Worm (Caenorhabditis elegans): ENCODE data around the gene C27A2.8.
"Not testable (repeated sequence)": the region's sequence is repeated elsewhere in the genome, so short reads cannot be mapped to it uniquely, and the experiment has no call there.

The C27A2.8 gene

DNA sequence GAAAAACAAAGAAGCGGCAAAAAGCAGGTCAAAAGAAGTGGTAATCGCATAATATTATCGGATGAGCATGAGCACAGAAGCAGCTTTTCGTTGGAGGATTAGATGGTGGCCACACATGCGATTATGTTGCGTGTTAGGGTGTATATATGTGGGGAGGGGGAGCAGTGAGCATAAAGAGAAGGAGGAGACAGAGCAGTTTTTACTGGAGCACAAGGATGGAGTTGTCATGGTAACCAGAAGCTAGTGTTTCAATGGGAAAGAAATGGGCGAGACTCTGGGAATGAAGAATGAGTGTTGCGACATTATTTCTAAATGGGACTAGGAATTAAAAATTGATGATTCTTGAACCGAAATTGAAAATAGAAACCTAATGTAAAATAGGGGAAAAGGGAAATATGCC, at the start of gene C27A2.8:
Gene C27A2.8, minus strand, starts transcription at position 117 of the 400 bp plus-strand sequence.
- TF ChIP-seq flt-1 (GFP tag; IDR thresholded peaks at IDR 0.05) (no peak), ztf-23 (GFP tag; IDR thresholded peaks at IDR 0.05) (no peak), klf-2 (GFP tag; conservative IDR thresholded peaks at IDR 0.05) (no peak), cog-1 (tag; optimal IDR thresholded peaks at IDR 0.05) (no peak), T22C8.4 (GFP tag; IDR thresholded peaks at IDR 0.05) (no peak), ref-1 (GFP tag; conservative IDR thresholded peaks at IDR 0.05) (no peak), med-1 (GFP tag; optimal IDR thresholded peaks at IDR 0.05; ENCODE audit: insufficient read depth) (no peak), ztf-29 (GFP tag; IDR thresholded peaks at IDR 0.05) (no peak), tab-1 (GFP tag; IDR thresholded peaks at IDR 0.05) (no peak)

- no peak for TF ChIP-seq flt-1 (GFP tag; IDR thresholded peaks at IDR 0.05)
Observed at ce11 chrII:5115733-5116132, 47.9 kb upstream of the C27A2.8 start, which contains the start of gene srsy-1. Gene srsy-1 (plus strand): TSS chrII:5116033.

DNA sequence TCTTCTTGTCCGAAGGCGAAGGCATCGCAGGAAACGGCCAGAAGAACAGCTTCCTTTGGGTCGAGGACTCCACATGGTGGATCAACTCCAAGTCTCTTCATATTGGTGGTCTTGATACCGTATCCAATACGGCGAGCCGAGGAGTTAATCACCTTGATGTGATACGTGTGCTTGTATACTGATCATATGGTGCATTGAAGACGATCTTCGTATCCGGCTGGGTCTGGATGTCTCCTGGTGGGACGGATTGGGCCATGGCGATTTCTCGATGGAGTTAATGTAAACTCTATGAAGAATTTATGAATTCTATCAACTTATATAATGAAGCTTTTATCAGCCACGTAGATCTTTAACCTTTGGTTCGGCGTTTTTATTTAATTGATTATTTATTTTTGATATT, 47.4 kb upstream of the C27A2.8 start, which contains the start of gene msp-74:
Gene msp-74, minus strand, starts transcription at position 101 of the 400 bp plus-strand sequence.
- TF ChIP-seq ztf-23 (GFP tag; IDR thresholded peaks at IDR 0.05); med-1 (GFP tag; optimal IDR thresholded peaks at IDR 0.05; ENCODE audit: insufficient read depth); ztf-29 (GFP tag; IDR thresholded peaks at IDR 0.05): not testable (repeated sequence)

ce11 chrII:5112082-5112481, 44.2 kb upstream of the C27A2.8 start, which contains the start of gene F09C12.8:
Gene F09C12.8 (plus strand): TSS chrII:5112382.
- TF ChIP-seq klf-2 (GFP tag; conservative IDR thresholded peaks at IDR 0.05) (no peak), ref-1 (GFP tag; conservative IDR thresholded peaks at IDR 0.05) (no peak), cog-1 (tag; optimal IDR thresholded peaks at IDR 0.05) (no peak), T22C8.4 (GFP tag; IDR thresholded peaks at IDR 0.05) (no peak), tab-1 (GFP tag; IDR thresholded peaks at IDR 0.05) (no peak), med-1 (GFP tag; optimal IDR thresholded peaks at IDR 0.05; ENCODE audit: insufficient read depth) (no peak), ztf-29 (GFP tag; IDR thresholded peaks at IDR 0.05) (no peak), ztf-23 (GFP tag; IDR thresholded peaks at IDR 0.05) (no peak), flt-1 (GFP tag; IDR thresholded peaks at IDR 0.05) (no peak)

- TF ChIP-seq tab-1 (GFP tag; IDR thresholded peaks at IDR 0.05) (no peak), ref-1 (GFP tag; conservative IDR thresholded peaks at IDR 0.05) (no peak)
Observed at ce11 chrII:5109693-5110092, 41.9 kb upstream of the C27A2.8 start, which contains the start of gene F09C12.2. Gene F09C12.2 (plus strand): TSS chrII:5110012.

- TF ChIP-seq klf-2 (GFP tag; conservative IDR thresholded peaks at IDR 0.05) (peak; percentile 95), tab-1 (GFP tag; IDR thresholded peaks at IDR 0.05) (peak; percentile 98), T22C8.4 (GFP tag; IDR thresholded peaks at IDR 0.05) (peak; percentile 94), med-1 (GFP tag; optimal IDR thresholded peaks at IDR 0.05; ENCODE audit: insufficient read depth) (peak; percentile 90), flt-1 (GFP tag; IDR thresholded peaks at IDR 0.05) (peak; percentile 99), ztf-29 (GFP tag; IDR thresholded peaks at IDR 0.05) (peak; percentile 98), cog-1 (tag; optimal IDR thresholded peaks at IDR 0.05) (peak; percentile 91), ztf-23 (GFP tag; IDR thresholded peaks at IDR 0.05) (peak; percentile 96), ref-1 (GFP tag; conservative IDR thresholded peaks at IDR 0.05) (peak; percentile 97)
Observed at ce11 chrII:5105020-5105419, 37.2 kb upstream of the C27A2.8 start.

- no peak for TF ChIP-seq ztf-29 (GFP tag; IDR thresholded peaks at IDR 0.05)
Observed at ce11 chrII:5103784-5104457, 36.1 kb upstream of the C27A2.8 start, which contains the start of the genes C04G6.11 and mpk-2. Gene C04G6.11 (minus strand): TSS chrII:5103834. Gene mpk-2 (plus strand): TSS chrII:5104118.

ce11 chrII:5103189-5103588, 35.3 kb upstream of the C27A2.8 start:
- no peak for TF ChIP-seq ztf-23 (GFP tag; IDR thresholded peaks at IDR 0.05)
- TF ChIP-seq med-1 (GFP tag; optimal IDR thresholded peaks at IDR 0.05; ENCODE audit: insufficient read depth) = no peak
- TF ChIP-seq T22C8.4 (GFP tag; IDR thresholded peaks at IDR 0.05) = no peak
- TF ChIP-seq ztf-29 (GFP tag; IDR thresholded peaks at IDR 0.05) = no peak
- no peak for TF ChIP-seq tab-1 (GFP tag; IDR thresholded peaks at IDR 0.05)
- TF ChIP-seq cog-1 (tag; optimal IDR thresholded peaks at IDR 0.05) = no peak
- TF ChIP-seq flt-1 (GFP tag; IDR thresholded peaks at IDR 0.05) = no peak
- no peak for TF ChIP-seq klf-2 (GFP tag; conservative IDR thresholded peaks at IDR 0.05)
- TF ChIP-seq ref-1 (GFP tag; conservative IDR thresholded peaks at IDR 0.05) = no peak

DNA sequence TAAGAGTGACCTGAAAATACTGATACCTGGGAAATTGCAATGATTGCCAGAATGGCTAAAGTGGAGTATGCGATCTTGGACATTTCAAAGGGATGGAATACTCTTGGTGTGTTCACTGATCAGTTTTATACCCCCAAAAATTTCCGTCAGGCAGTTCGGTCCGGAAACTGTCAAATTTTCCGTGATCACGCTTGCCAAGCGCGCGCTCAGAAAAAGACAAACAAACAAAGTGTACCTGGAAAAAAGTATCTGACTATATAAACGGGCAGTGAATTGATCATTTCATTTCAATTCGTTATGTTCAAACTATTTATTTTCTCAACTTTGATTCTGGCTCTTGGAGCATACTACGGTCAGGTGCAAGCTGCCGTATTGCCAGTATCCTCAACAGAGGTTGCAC, 33.9 kb upstream of the C27A2.8 start, which contains the start of the genes idpb-3 and idpb-1:
Gene idpb-3, minus strand, starts transcription at position 101 of the 400 bp plus-strand sequence.
Gene idpb-1, plus strand, starts transcription at position 284 of the 400 bp plus-strand sequence.
- no peak for TF ChIP-seq ztf-29 (GFP tag; IDR thresholded peaks at IDR 0.05)
- no peak for TF ChIP-seq ref-1 (GFP tag; conservative IDR thresholded peaks at IDR 0.05)
- no peak for TF ChIP-seq klf-2 (GFP tag; conservative IDR thresholded peaks at IDR 0.05)
- no peak for TF ChIP-seq ztf-23 (GFP tag; IDR thresholded peaks at IDR 0.05)
- TF ChIP-seq flt-1 (GFP tag; IDR thresholded peaks at IDR 0.05) = no peak
- no peak for TF ChIP-seq med-1 (GFP tag; optimal IDR thresholded peaks at IDR 0.05; ENCODE audit: insufficient read depth)
- no peak for TF ChIP-seq cog-1 (tag; optimal IDR thresholded peaks at IDR 0.05)

ce11 chrII:5099649-5100048, 31.8 kb upstream of the C27A2.8 start, which contains the start of gene C04G6.6:
Gene C04G6.6 (minus strand): TSS chrII:5099749.
- TF ChIP-seq med-1 (GFP tag; optimal IDR thresholded peaks at IDR 0.05; ENCODE audit: insufficient read depth) = no peak
- no peak for TF ChIP-seq ztf-29 (GFP tag; IDR thresholded peaks at IDR 0.05)
- TF ChIP-seq ref-1 (GFP tag; conservative IDR thresholded peaks at IDR 0.05) = no peak
- no peak for TF ChIP-seq cog-1 (tag; optimal IDR thresholded peaks at IDR 0.05)
- no peak for TF ChIP-seq tab-1 (GFP tag; IDR thresholded peaks at IDR 0.05)
- TF ChIP-seq T22C8.4 (GFP tag; IDR thresholded peaks at IDR 0.05) = no peak
- no peak for TF ChIP-seq ztf-23 (GFP tag; IDR thresholded peaks at IDR 0.05)
- TF ChIP-seq klf-2 (GFP tag; conservative IDR thresholded peaks at IDR 0.05) = no peak
- TF ChIP-seq flt-1 (GFP tag; IDR thresholded peaks at IDR 0.05) = no peak
